Worm (Caenorhabditis elegans) whole organism, late embryonic: ENCODE data around the gene C27D8.4.

Experiments used
- ceh-31 ChIP-seq: sonication (generic microtip); optimal IDR thresholded peaks from 2 replicates; lab custom pipeline; 2016; ENCODE audit warnings: missing genetic modification characterization, missing compliant biosample characterization
- ceh-48 ChIP-seq: sonication (generic microtip); optimal IDR thresholded peaks from 2 replicates; lab custom pipeline; 2016; ENCODE audit warnings: missing genetic modification characterization, inconsistent platforms, missing compliant biosample characterization
- elt-2 ChIP-seq: sonication (generic microtip); optimal IDR thresholded peaks from 2 replicates; lab custom pipeline; 2016; ENCODE audit warnings: missing genetic modification reagents, missing genetic modification characterization, missing compliant biosample characterization
- hlh-30 ChIP-seq: sonication (generic microtip); optimal IDR thresholded peaks from 2 replicates; lab custom pipeline; 2017; ENCODE audit warnings: antibody characterized with exemption, missing genetic modification characterization, missing compliant biosample characterization; ENCODE audit not compliant: insufficient read depth
- lin-11 ChIP-seq: fragments of 200-800 bp; sonication (Bioruptor generic); optimal IDR thresholded peaks from 2 replicates; lab custom pipeline; 2018; ENCODE audit warnings: mild to moderate bottlenecking, missing genetic modification characterization, missing compliant biosample characterization
- nhr-232 ChIP-seq: sonication (generic microtip); optimal IDR thresholded peaks from 2 replicates; lab custom pipeline; 2016; ENCODE audit warnings: missing genetic modification characterization, missing compliant biosample characterization
- pha-4 ChIP-seq: fragments of 150-350 bp; optimal IDR thresholded peaks from 2 replicates; lab custom pipeline; 2018; ENCODE audit warnings: missing biosample characterization, missing genetic modification reagents, missing genetic modification characterization
- pqm-1 ChIP-seq: sonication (generic microtip); optimal IDR thresholded peaks from 2 replicates; lab custom pipeline; 2016; ENCODE audit warnings: missing genetic modification characterization, missing compliant biosample characterization

DNA sequence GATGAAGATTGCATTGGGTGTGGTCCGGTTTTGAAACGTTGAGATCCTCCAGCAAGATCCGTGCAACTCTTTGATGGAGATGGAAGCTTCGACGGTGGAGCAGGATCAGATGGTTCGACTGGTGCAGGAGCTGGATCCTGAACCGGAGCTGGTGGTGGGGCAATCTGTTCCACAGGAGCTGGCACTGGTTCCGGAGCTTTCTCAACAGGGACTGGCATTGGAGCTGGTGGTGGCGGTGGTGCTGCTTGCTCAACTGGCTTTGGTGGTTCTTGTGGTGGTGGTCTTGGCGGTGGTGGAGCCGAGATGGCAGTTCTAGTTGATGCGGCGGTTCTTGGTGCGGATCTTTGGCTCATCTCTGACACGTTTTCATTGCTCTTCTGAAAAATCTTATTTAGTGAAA lies 39.8 kb downstream of the C27D8.4 start:
- TF ChIP-seq ceh-31 (tag; lab: Kevin White, UChicago): no peak
- no peak for TF ChIP-seq lin-11 (tag; lab: Kevin White, UChicago)
- TF ChIP-seq nhr-232 (tag; lab: Kevin White, UChicago): no peak
- TF ChIP-seq pha-4 (tag; lab: Kevin White, UChicago): no peak
- no peak for TF ChIP-seq ceh-48 (tag; lab: Kevin White, UChicago)
- TF ChIP-seq pqm-1: no peak
- TF ChIP-seq elt-2: no peak
- no peak for TF ChIP-seq hlh-30 (tag; lab: Kevin White, UChicago)
